Worm (Caenorhabditis elegans) whole organism, L4/young adult: ENCODE data around the gene npr-27.
A peak's percentile ranks its signal among the peaks of the same experiment; 100 is the strongest.

Experiments
- W03F9.2 ChIP-seq: fragments of 150-350 bp; optimal IDR thresholded peaks from 2 replicates; lab custom pipeline; 2014; ENCODE audit warnings: missing biosample characterization, missing genetic modification characterization
- dao-5 ChIP-seq: sonication (generic microtip); optimal IDR thresholded peaks from 2 replicates; lab custom pipeline; 2016; ENCODE audit warnings: missing genotype, missing genetic modification characterization, moderate library complexity, missing compliant biosample characterization
- him-1 ChIP-seq: sonication (generic microtip); optimal IDR thresholded peaks from 2 replicates; lab custom pipeline; 2016; ENCODE audit warnings: missing genotype, missing genetic modification reagents, missing genetic modification characterization, missing compliant biosample characterization

ce11 chrIV:7313962-7314361 lies 8.5 kb downstream of the npr-27 start:
- TF ChIP-seq him-1 (tag; lab: Kevin White, UChicago) (no peak), dao-5 (tag; lab: Kevin White, UChicago) (no peak), W03F9.2 (tag; lab: Kevin White, UChicago) (peak; percentile 57)
